Worm (Caenorhabditis elegans): Measurements from ENCODE around the gene F21D12.2.

DNA sequence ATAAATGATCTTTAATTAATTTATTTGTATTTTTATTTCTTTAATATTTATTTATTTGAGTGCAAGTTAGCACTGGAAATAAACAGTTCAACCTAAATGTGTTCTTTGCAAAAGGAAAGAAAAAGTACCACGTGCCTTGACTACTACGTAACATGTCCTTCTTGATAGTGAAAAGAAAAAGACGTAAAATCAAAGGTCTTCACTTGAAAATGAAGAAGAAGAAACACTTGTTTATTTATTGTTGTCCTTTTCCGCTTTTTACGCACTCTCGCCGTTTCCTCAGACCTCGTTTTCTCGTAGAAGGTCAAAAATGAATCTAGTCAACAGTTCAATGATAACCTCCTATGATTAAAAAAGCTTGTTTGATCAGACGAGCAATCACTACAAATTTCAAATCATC lies 39.6 kb upstream of the F21D12.2 start:
- TF ChIP-seq unc-62 (GFP tag; optimal IDR thresholded peaks at IDR 0.05) (no peak), mdl-1 (tag; optimal IDR thresholded peaks at IDR 0.05) (no peak), nhr-12 (tag; optimal IDR thresholded peaks at IDR 0.05) (no peak), ceh-16 (tag; optimal IDR thresholded peaks at IDR 0.05) (no peak), aly-2 (tag; optimal IDR thresholded peaks at IDR 0.05) (no peak), nhr-76 (tag; optimal IDR thresholded peaks at IDR 0.05) (no peak), ztf-4 (tag; optimal IDR thresholded peaks at IDR 0.05) (no peak), fos-1 (tag; optimal IDR thresholded peaks at IDR 0.05) (no peak), ceh-9 (tag; optimal IDR thresholded peaks at IDR 0.05) (no peak), nhr-67 (tag; optimal IDR thresholded peaks at IDR 0.05) (no peak), unc-39 (tag; optimal IDR thresholded peaks at IDR 0.05) (no peak), pha-4 (tag; optimal IDR thresholded peaks at IDR 0.05) (no peak)

Measured in whole organism, L3 larva.